2 worm cellular contexts compared by ENCODE assay signal in the genomic region with DNA sequence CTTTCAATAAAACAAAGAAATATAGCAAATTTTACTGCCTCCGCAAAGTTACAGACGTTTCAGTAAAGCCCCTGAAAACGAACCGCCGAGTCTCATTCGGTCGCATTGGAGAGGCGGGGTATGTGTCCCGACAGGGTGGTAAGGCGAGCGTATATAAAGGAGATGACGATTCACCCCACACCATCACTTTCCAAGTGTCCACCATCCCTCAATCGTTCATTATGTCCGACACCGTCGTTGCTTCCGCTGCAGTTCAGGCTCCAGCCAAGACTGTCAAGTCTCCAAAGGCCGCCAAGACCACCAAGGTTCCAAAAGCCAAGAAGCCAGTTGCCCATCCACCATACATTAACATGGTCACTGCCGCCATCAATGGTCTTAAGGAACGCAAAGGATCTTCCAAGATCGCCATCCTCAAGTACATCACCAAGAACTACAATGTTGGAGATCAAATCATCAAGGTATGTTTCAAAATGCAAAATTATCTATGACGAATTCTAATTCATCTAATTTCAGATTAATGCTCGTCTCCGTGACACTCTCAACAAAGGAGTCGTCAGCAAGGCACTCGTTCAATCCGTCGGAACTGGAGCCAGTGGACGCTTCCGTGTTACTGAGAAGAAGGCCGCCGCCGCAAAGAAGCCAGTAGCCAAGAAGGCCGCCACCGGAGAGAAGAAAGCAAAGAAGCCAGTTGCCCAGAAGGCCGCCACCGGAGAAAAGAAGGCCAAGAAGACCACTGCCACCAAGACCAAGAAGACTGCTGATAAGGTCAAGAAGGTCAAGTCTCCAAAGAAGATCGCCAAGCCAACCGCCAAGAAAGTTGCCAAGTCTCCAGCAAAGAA.
A peak's percentile ranks its signal among the peaks of the same experiment; 100 is the strongest.
TF ChIP-seq lines count a peak whose summit lies in the region.

A gene (plus strand): TSS at position 195 of the 839 bp plus-strand sequence.

TF ChIP-seq in whole organism, L4 larva, 104 proteins besides CTCF, POLR2A, EP300 and RAD21 (continued from another document):
- TF ChIP-seq cey-2 (tag; optimal IDR thresholded peaks at IDR 0.05; lab: Kevin White, UChicago; ENCODE audit: borderline replicate concordance, insufficient read depth), result no peak
- TF ChIP-seq ZK546.5 (tag; optimal IDR thresholded peaks at IDR 0.05; lab: Kevin White, UChicago), result no peak
- TF ChIP-seq mes-2 (tag; optimal IDR thresholded peaks at IDR 0.05; lab: Kevin White, UChicago; ENCODE audit: poor library complexity, severe bottlenecking), result peak; percentile 51
- peak; percentile 30; the same call in 1 of the 2 replicates for TF ChIP-seq hmg-1.1 (GFP tag; IDR thresholded peaks at IDR 0.05; lab: Robert Waterston, UW)
- TF ChIP-seq nhr-42 (GFP tag; IDR thresholded peaks at IDR 0.05; lab: Robert Waterston, UW), result no peak

TF ChIP-seq in whole organism, mixed stage, embryonic, 35 proteins besides CTCF, POLR2A, EP300 and RAD21 (continued from another document):
- TF ChIP-seq sem-2 (GFP tag; optimal IDR thresholded peaks at IDR 0.05; lab: Kevin White, UChicago), result peak; percentile 26
- no peak for TF ChIP-seq nhr-76 (tag; optimal IDR thresholded peaks at IDR 0.05; lab: Kevin White, UChicago)
- no peak for TF ChIP-seq blmp-1 (tag; optimal IDR thresholded peaks at IDR 0.05; lab: Kevin White, UChicago)
- TF ChIP-seq cnd-1 (tag; optimal IDR thresholded peaks at IDR 0.05; lab: Kevin White, UChicago), result peak; percentile 48
- TF ChIP-seq pha-4 (tag; optimal IDR thresholded peaks at IDR 0.05; lab: Kevin White, UChicago), result peak; percentile 34
